Fruit fly (Drosophila melanogaster): ENCODE data around the gene if.
A peak's percentile ranks its signal among the peaks of the same experiment; 100 is the strongest.

Gene if

dm6 chrX:16813226-16813625, 30.0 kb upstream of the if start (continued):
- TF ChIP-seq CG10147 (GFP tag; optimal IDR thresholded peaks at IDR 0.05) (no peak), z (GFP tag; IDR thresholded peaks at IDR 0.05) (no peak), wdn (GFP tag; IDR thresholded peaks at IDR 0.05) (no peak), CG17186 (GFP tag; optimal IDR thresholded peaks at IDR 0.05) (no peak), CG13775 (GFP tag; optimal IDR thresholded peaks at IDR 0.05) (no peak), CG32767 (GFP tag; IDR thresholded peaks at IDR 0.05) (no peak), ci (GFP tag; IDR thresholded peaks at IDR 0.05) (no peak), danr (GFP tag; IDR thresholded peaks at IDR 0.05) (no peak), CG6683 (GFP tag; optimal IDR thresholded peaks at IDR 0.05) (no peak), Rfx (GFP tag; IDR thresholded peaks at IDR 0.05) (no peak), Jarid2 (GFP tag; optimal IDR thresholded peaks at IDR 0.05) (no peak), CG11696 (GFP tag; IDR thresholded peaks at IDR 0.05) (no peak), slou (GFP tag; optimal IDR thresholded peaks at IDR 0.05) (no peak), CG2202 (tag; optimal IDR thresholded peaks at IDR 0.05) (no peak), CG12155 (GFP tag; optimal IDR thresholded peaks at IDR 0.05) (no peak), psq (GFP tag; optimal IDR thresholded peaks at IDR 0.05) (no peak), grn (GFP tag; optimal IDR thresholded peaks at IDR 0.05) (no peak), CG4360 (GFP tag; IDR thresholded peaks at IDR 0.05) (no peak), trh (GFP tag; optimal IDR thresholded peaks at IDR 0.05) (no peak), emc (GFP tag; optimal IDR thresholded peaks at IDR 0.05) (no peak), nerfin-1 (tag; optimal IDR thresholded peaks at IDR 0.05) (no peak), chif (GFP tag; optimal IDR thresholded peaks at IDR 0.05) (no peak), gce (GFP tag; IDR thresholded peaks at IDR 0.05) (no peak), so (GFP tag; IDR thresholded peaks at IDR 0.05) (no peak), CG17385 (GFP tag; optimal IDR thresholded peaks at IDR 0.05) (peak; percentile 21), Bgb (GFP tag; IDR thresholded peaks at IDR 0.05; ENCODE audit: partially characterized antibody) (no peak), HHEX (GFP tag; optimal IDR thresholded peaks at IDR 0.05) (no peak), CG15479 (GFP tag; optimal IDR thresholded peaks at IDR 0.05) (no peak), ara (GFP tag; IDR thresholded peaks at IDR 0.05) (no peak), ERR (GFP tag; optimal IDR thresholded peaks at IDR 0.05) (no peak), CG4424 (GFP tag; optimal IDR thresholded peaks at IDR 0.05) (peak; percentile 4), ranshi (GFP tag; IDR thresholded peaks at IDR 0.05) (no peak), CG12744 (GFP tag; optimal IDR thresholded peaks at IDR 0.05) (no peak), CG11247 (GFP tag; IDR thresholded peaks at IDR 0.05) (no peak), CG11398 (GFP tag; optimal IDR thresholded peaks at IDR 0.05) (no peak), Vsx1 (GFP tag; optimal IDR thresholded peaks at IDR 0.05) (no peak), repo (GFP tag; optimal IDR thresholded peaks at IDR 0.05) (no peak), tna (GFP tag; IDR thresholded peaks at IDR 0.05; ENCODE audit: partially characterized antibody) (no peak), CG2889 (GFP tag; IDR thresholded peaks at IDR 0.05) (no peak), CG16815 (GFP tag; optimal IDR thresholded peaks at IDR 0.05) (no peak), jumu (GFP tag; optimal IDR thresholded peaks at IDR 0.05) (no peak), CG4820 (GFP tag; optimal IDR thresholded peaks at IDR 0.05) (no peak), row (GFP tag; IDR thresholded peaks at IDR 0.05) (peak; percentile 52), Chrac-16 (GFP tag; optimal IDR thresholded peaks at IDR 0.05) (no peak), BtbVII (GFP tag; optimal IDR thresholded peaks at IDR 0.05) (no peak), da (GFP tag; optimal IDR thresholded peaks at IDR 0.05) (no peak), nom (GFP tag; optimal IDR thresholded peaks at IDR 0.05) (no peak), pan (optimal IDR thresholded peaks at IDR 0.05) (no peak), pan (GFP tag; optimal IDR thresholded peaks at IDR 0.05 in 1 of 2, IDR thresholded peaks at IDR 0.05 in 1 of 2) (peak in 1 of 2 experiments; percentile 39), CrebB (tag; optimal IDR thresholded peaks at IDR 0.05) (no peak), Dp (GFP tag; optimal IDR thresholded peaks at IDR 0.05) (no peak), zen2 (GFP tag; IDR thresholded peaks at IDR 0.05; ENCODE audit: partially characterized antibody) (no peak), CG14710 (tag; optimal IDR thresholded peaks at IDR 0.05) (peak; percentile 13)
